Worm (Caenorhabditis elegans) whole organism, young adult: ENCODE results near the gene Y59H11AM.4.

ENCODE experiments used
- C17E4.6 ChIP-seq: fragments of 200-800 bp; sonication (Bioruptor generic); IDR thresholded peaks from 2 replicates; pipeline ENCODE4 v1.3.6; 2022; ENCODE audit warnings: missing genetic modification reagents, missing genetic modification characterization, missing compliant biosample characterization
- F52B5.7 ChIP-seq: sonication (generic microtip); optimal IDR thresholded peaks from 2 replicates; lab custom pipeline; 2016; ENCODE audit warnings: mild to moderate bottlenecking, missing genetic modification characterization, missing compliant biosample characterization
- aptf-2 ChIP-seq: fragments of 200-800 bp; sonication (Bioruptor generic); conservative IDR thresholded peaks from 2 replicates; pipeline ENCODE4 v1.3.6; 2022; ENCODE audit warnings: missing genetic modification reagents, missing genetic modification characterization, missing compliant biosample characterization
- athp-1 ChIP-seq: sonication (generic microtip); optimal IDR thresholded peaks from 2 replicates; lab custom pipeline; 2017; ENCODE audit warnings: mild to moderate bottlenecking, missing genetic modification characterization, missing compliant biosample characterization
- ceh-91 ChIP-seq: fragments of 200-800 bp; sonication (Bioruptor generic); IDR thresholded peaks from 2 replicates; pipeline ENCODE4 v1.3.6; 2022; ENCODE audit warnings: missing genetic modification reagents, missing genetic modification characterization, missing compliant biosample characterization
- egl-18 ChIP-seq: fragments of 200-800 bp; sonication (Bioruptor generic); IDR thresholded peaks from 2 replicates; pipeline ENCODE4 v1.3.6; 2022; ENCODE audit warnings: missing genetic modification reagents, missing genetic modification characterization, missing compliant biosample characterization
- ekl-4 ChIP-seq: fragments of 200-800 bp; sonication (Bioruptor generic); IDR thresholded peaks from 2 replicates; pipeline ENCODE4 v1.3.6; 2022; ENCODE audit warnings: missing genetic modification reagents, missing genetic modification characterization, missing compliant biosample characterization
- hmg-20 ChIP-seq: fragments of 200-800 bp; sonication (Bioruptor generic); IDR thresholded peaks from 2 replicates; pipeline ENCODE4 v1.3.6; 2022; ENCODE audit warnings: missing genetic modification reagents, missing genetic modification characterization, missing compliant biosample characterization
- hrde-1 ChIP-seq: sonication (generic microtip); optimal IDR thresholded peaks from 2 replicates; lab custom pipeline; 2016; ENCODE audit warnings: missing genetic modification characterization, mild to moderate bottlenecking, missing compliant biosample characterization, moderate library complexity, missing genotype, missing genetic modification reagents, borderline replicate concordance
- let-526 ChIP-seq: fragments of 200-800 bp; sonication (Bioruptor generic); IDR thresholded peaks from 2 replicates; pipeline ENCODE4 v1.3.6; 2022; ENCODE audit warnings: missing genetic modification reagents, missing genetic modification characterization, missing compliant biosample characterization
- lin-26 ChIP-seq: fragments of 200-800 bp; sonication (Bioruptor generic); IDR thresholded peaks from 2 replicates; pipeline ENCODE4 v1.3.6; 2022; ENCODE audit warnings: missing genetic modification reagents, missing genetic modification characterization, missing compliant biosample characterization
- madf-6 ChIP-seq: fragments of 200-800 bp; sonication (Bioruptor generic); IDR thresholded peaks from 2 replicates; pipeline ENCODE4 v1.3.6; 2022; ENCODE audit warnings: missing genetic modification reagents, missing genetic modification characterization, missing compliant biosample characterization
- nfyb-1 ChIP-seq: fragments of 200-800 bp; sonication (Bioruptor generic); IDR thresholded peaks from 2 replicates; pipeline ENCODE4 v1.3.6; 2022; ENCODE audit warnings: missing genetic modification reagents, missing genetic modification characterization, missing compliant biosample characterization
- nhr-179 ChIP-seq: sonication (generic microtip); optimal IDR thresholded peaks from 2 replicates; lab custom pipeline; 2016; ENCODE audit warnings: mild to moderate bottlenecking, missing genetic modification characterization, missing compliant biosample characterization
- nhr-90 ChIP-seq: sonication (generic microtip); optimal IDR thresholded peaks from 2 replicates; lab custom pipeline; 2016; ENCODE audit warnings: missing genotype, mild to moderate bottlenecking, missing genetic modification characterization, missing compliant biosample characterization
- rpc-1 ChIP-seq, 2 experiments: fragments of 150-350 bp in 1 of 2; sonication (generic microtip) in 1 of 2; optimal IDR thresholded peaks; 2 replicates each; lab custom pipeline; 2014 to 2018; ENCODE audit warnings: missing biosample characterization in 1 of 2, missing genetic modification characterization in 1 of 2, missing genetic modification reagents in 1 of 2, missing genotype in 1 of 2
- sdz-38 ChIP-seq: sonication (generic microtip); optimal IDR thresholded peaks from 2 replicates; lab custom pipeline; 2016; ENCODE audit warnings: missing genotype, missing genetic modification characterization, missing compliant biosample characterization
- sptf-2 ChIP-seq: fragments of 200-800 bp; sonication (Bioruptor generic); optimal IDR thresholded peaks from 2 replicates; lab custom pipeline; 2018; ENCODE audit warnings: mild to moderate bottlenecking, missing genetic modification characterization, missing compliant biosample characterization
- tbp1 ChIP-seq: fragments of 200-800 bp; sonication (Bioruptor generic); optimal IDR thresholded peaks from 2 replicates; lab custom pipeline; 2018; ENCODE audit warnings: mild to moderate bottlenecking, missing genetic modification characterization, missing compliant biosample characterization
- tlf-1 ChIP-seq: fragments of 200-800 bp; sonication (Bioruptor generic); optimal IDR thresholded peaks from 2 replicates; lab custom pipeline; 2018; ENCODE audit warnings: mild to moderate bottlenecking, missing genetic modification characterization, missing compliant biosample characterization
- ztf-18 ChIP-seq: sonication (generic microtip); optimal IDR thresholded peaks from 2 replicates; lab custom pipeline; 2016; ENCODE audit warnings: missing genotype, mild to moderate bottlenecking, missing genetic modification characterization, missing compliant biosample characterization
- ztf-22 ChIP-seq: fragments of 200-800 bp; sonication (Bioruptor generic); optimal IDR thresholded peaks from 2 replicates; lab custom pipeline; 2018; ENCODE audit warnings: mild to moderate bottlenecking, missing genetic modification characterization, moderate library complexity, missing compliant biosample characterization
- ztf-25 ChIP-seq: fragments of 200-800 bp; sonication (Bioruptor generic); IDR thresholded peaks from 2 replicates; pipeline ENCODE4 v1.3.6; 2022; ENCODE audit warnings: missing genetic modification reagents, missing genetic modification characterization, missing compliant biosample characterization
- ztf-26 ChIP-seq: sonication (generic microtip); optimal IDR thresholded peaks from 2 replicates; lab custom pipeline; 2017; ENCODE audit warnings: missing genetic modification characterization, missing compliant biosample characterization
- ztf-3 ChIP-seq: fragments of 200-800 bp; sonication (Bioruptor generic); optimal IDR thresholded peaks from 2 replicates; lab custom pipeline; 2018; ENCODE audit warnings: mild to moderate bottlenecking, missing genetic modification characterization, missing compliant biosample characterization

The Y59H11AM.4 gene

ce11 chrIV:8520594-8520993 lies 49.6 kb downstream of the Y59H11AM.4 start, which contains the start of gene pkg-2:
pkg-2 (plus strand) TSS chrIV:8520894.
- TF ChIP-seq sptf-2: no peak
- TF ChIP-seq ztf-3 (GFP tag; lab: Kevin White, UChicago): no peak
- TF ChIP-seq F52B5.7 (tag; lab: Kevin White, UChicago): no peak
- no peak for TF ChIP-seq C17E4.6
- no peak for TF ChIP-seq tlf-1 (GFP tag; lab: Kevin White, UChicago)
- TF ChIP-seq ceh-91: no peak
- no peak for TF ChIP-seq aptf-2 (GFP tag; lab: Robert Waterston, UW)
- no peak for TF ChIP-seq egl-18 (GFP tag; lab: Robert Waterston, UW)
- TF ChIP-seq, all 124 proteins: peak for 0

ce11 chrIV:8519949-8520348 lies 50.2 kb downstream of the Y59H11AM.4 start:
- TF ChIP-seq nfyb-1: no peak
- TF ChIP-seq ztf-18 (tag; lab: Kevin White, UChicago): no peak
- no peak for TF ChIP-seq nhr-90
- no peak for TF ChIP-seq ztf-26 (tag; lab: Kevin White, UChicago)
- TF ChIP-seq nhr-179 (tag; lab: Kevin White, UChicago): no peak
- TF ChIP-seq F52B5.7 (tag; lab: Kevin White, UChicago): no peak
- TF ChIP-seq athp-1: no peak
- TF ChIP-seq ztf-22 (GFP tag; lab: Kevin White, UChicago): no peak
- no peak for TF ChIP-seq rpc-1 (optimal IDR thresholded peaks at IDR 0.05; lab: Kevin White, UChicago)
- no peak for TF ChIP-seq rpc-1 (tag; optimal IDR thresholded peaks at IDR 0.05; lab: Kevin White, UChicago)
- TF ChIP-seq hrde-1 (tag; lab: Kevin White, UChicago): no peak
- no peak for TF ChIP-seq sdz-38 (tag; lab: Kevin White, UChicago)
- TF ChIP-seq hmg-20 (GFP tag; lab: Robert Waterston, UW): no peak
- no peak for TF ChIP-seq lin-26 (GFP tag; lab: Robert Waterston, UW)
- TF ChIP-seq ekl-4 (GFP tag; lab: Robert Waterston, UW): no peak
- no peak for TF ChIP-seq tbp1 (GFP tag; lab: Kevin White, UChicago)
- TF ChIP-seq let-526 (GFP tag; lab: Robert Waterston, UW): no peak
- TF ChIP-seq egl-18 (GFP tag; lab: Robert Waterston, UW): no peak
- TF ChIP-seq ztf-25: no peak
- TF ChIP-seq madf-6: no peak
